Worm (Caenorhabditis elegans): ENCODE measurements around the gene pen-2.

The pen-2 gene

ce11 chrIII:11334346-11334745 lies 8.8 kb upstream of the pen-2 start:
- no peak for TF ChIP-seq F13C5.2 (tag; optimal IDR thresholded peaks at IDR 0.05)
- TF ChIP-seq sea-1 (GFP tag; conservative IDR thresholded peaks at IDR 0.05), result no peak
- no peak for TF ChIP-seq tbx-11 (GFP tag; IDR thresholded peaks at IDR 0.05)
- no peak for TF ChIP-seq tra-4 (tag; optimal IDR thresholded peaks at IDR 0.05)
- no peak for TF ChIP-seq pes-1 (GFP tag; IDR thresholded peaks at IDR 0.05)
- no peak for TF ChIP-seq flt-1 (GFP tag; IDR thresholded peaks at IDR 0.05)
- TF ChIP-seq ceh-13 (GFP tag; optimal IDR thresholded peaks at IDR 0.05), result no peak
- no peak for TF ChIP-seq aly-1 (tag; optimal IDR thresholded peaks at IDR 0.05)
- no peak for TF ChIP-seq scrt-1 (GFP tag; IDR thresholded peaks at IDR 0.05)

ce11 chrIII:11336072-11336471 lies 7.0 kb upstream of the pen-2 start:
- TF ChIP-seq ceh-13 (GFP tag; optimal IDR thresholded peaks at IDR 0.05), result no peak
- TF ChIP-seq hmg-4 (GFP tag; optimal IDR thresholded peaks at IDR 0.05), result no peak
- TF ChIP-seq tbx-11 (GFP tag; IDR thresholded peaks at IDR 0.05), result no peak
- TF ChIP-seq scrt-1 (GFP tag; IDR thresholded peaks at IDR 0.05), result no peak
- no peak for TF ChIP-seq tbx-37 (GFP tag; conservative IDR thresholded peaks at IDR 0.05)
- no peak for TF ChIP-seq ets-7 (tag; optimal IDR thresholded peaks at IDR 0.05)
- no peak for TF ChIP-seq aly-1 (tag; optimal IDR thresholded peaks at IDR 0.05)
- TF ChIP-seq ama-1 (optimal IDR thresholded peaks at IDR 0.05), result no peak
- no peak for TF ChIP-seq ceh-36 (tag; optimal IDR thresholded peaks at IDR 0.05)
- no peak for TF ChIP-seq sea-1 (GFP tag; conservative IDR thresholded peaks at IDR 0.05)
- TF ChIP-seq tra-4 (tag; optimal IDR thresholded peaks at IDR 0.05), result no peak
- TF ChIP-seq hnd-1 (tag; optimal IDR thresholded peaks at IDR 0.05), result no peak

ce11 chrIII:11337627-11338026 lies 5.5 kb upstream of the pen-2 start:
- TF ChIP-seq ceh-13 (GFP tag; optimal IDR thresholded peaks at IDR 0.05) (no peak), ets-7 (tag; optimal IDR thresholded peaks at IDR 0.05) (no peak), tra-4 (tag; optimal IDR thresholded peaks at IDR 0.05) (no peak), B0310.2 (tag; optimal IDR thresholded peaks at IDR 0.05) (no peak), ama-1 (optimal IDR thresholded peaks at IDR 0.05) (no peak), pes-1 (GFP tag; IDR thresholded peaks at IDR 0.05) (no peak), hnd-1 (tag; optimal IDR thresholded peaks at IDR 0.05) (no peak), hmbx-1 (tag; optimal IDR thresholded peaks at IDR 0.05) (no peak), tbx-37 (GFP tag; conservative IDR thresholded peaks at IDR 0.05) (no peak), sea-1 (GFP tag; conservative IDR thresholded peaks at IDR 0.05) (no peak), tbx-11 (GFP tag; IDR thresholded peaks at IDR 0.05) (no peak)

- TF ChIP-seq tra-4 (tag; optimal IDR thresholded peaks at IDR 0.05) (no peak), ets-7 (tag; optimal IDR thresholded peaks at IDR 0.05) (no peak), ceh-13 (GFP tag; optimal IDR thresholded peaks at IDR 0.05) (no peak), aly-1 (tag; optimal IDR thresholded peaks at IDR 0.05) (no peak), tbx-37 (GFP tag; conservative IDR thresholded peaks at IDR 0.05) (no peak), flt-1 (GFP tag; IDR thresholded peaks at IDR 0.05) (no peak), scrt-1 (GFP tag; IDR thresholded peaks at IDR 0.05) (no peak), B0310.2 (tag; optimal IDR thresholded peaks at IDR 0.05) (no peak), hmg-4 (GFP tag; optimal IDR thresholded peaks at IDR 0.05) (no peak), ama-1 (optimal IDR thresholded peaks at IDR 0.05) (no peak), tbx-11 (GFP tag; IDR thresholded peaks at IDR 0.05) (no peak), pes-1 (GFP tag; IDR thresholded peaks at IDR 0.05) (no peak), hnd-1 (tag; optimal IDR thresholded peaks at IDR 0.05) (no peak), ceh-36 (tag; optimal IDR thresholded peaks at IDR 0.05) (no peak), sea-1 (GFP tag; conservative IDR thresholded peaks at IDR 0.05) (no peak), hmbx-1 (tag; optimal IDR thresholded peaks at IDR 0.05) (no peak), F13C5.2 (tag; optimal IDR thresholded peaks at IDR 0.05) (no peak)
These were observed 1.7 kb upstream of the pen-2 start for ce11 chrIII:11341466-11341865.

ce11 chrIII:11344125-11344524 lies 1.0 kb downstream of the pen-2 start:
- TF ChIP-seq tbx-11 (GFP tag; IDR thresholded peaks at IDR 0.05) (no peak), sea-1 (GFP tag; conservative IDR thresholded peaks at IDR 0.05) (no peak), flt-1 (GFP tag; IDR thresholded peaks at IDR 0.05) (no peak), ama-1 (optimal IDR thresholded peaks at IDR 0.05) (no peak), pes-1 (GFP tag; IDR thresholded peaks at IDR 0.05) (no peak), hmg-4 (GFP tag; optimal IDR thresholded peaks at IDR 0.05) (no peak), scrt-1 (GFP tag; IDR thresholded peaks at IDR 0.05) (no peak), tra-4 (tag; optimal IDR thresholded peaks at IDR 0.05) (no peak), aly-1 (tag; optimal IDR thresholded peaks at IDR 0.05) (no peak)

- TF ChIP-seq flt-1 (GFP tag; IDR thresholded peaks at IDR 0.05) (no peak), hmg-4 (GFP tag; optimal IDR thresholded peaks at IDR 0.05) (no peak), ceh-36 (tag; optimal IDR thresholded peaks at IDR 0.05) (no peak), aly-1 (tag; optimal IDR thresholded peaks at IDR 0.05) (no peak), ets-7 (tag; optimal IDR thresholded peaks at IDR 0.05) (no peak), hmbx-1 (tag; optimal IDR thresholded peaks at IDR 0.05) (no peak), sea-1 (GFP tag; conservative IDR thresholded peaks at IDR 0.05) (no peak), tbx-11 (GFP tag; IDR thresholded peaks at IDR 0.05) (no peak), F13C5.2 (tag; optimal IDR thresholded peaks at IDR 0.05) (no peak), pes-1 (GFP tag; IDR thresholded peaks at IDR 0.05) (no peak), ceh-13 (GFP tag; optimal IDR thresholded peaks at IDR 0.05) (no peak), ama-1 (optimal IDR thresholded peaks at IDR 0.05) (no peak), hnd-1 (tag; optimal IDR thresholded peaks at IDR 0.05) (no peak), B0310.2 (tag; optimal IDR thresholded peaks at IDR 0.05) (no peak), tbx-37 (GFP tag; conservative IDR thresholded peaks at IDR 0.05) (no peak), tra-4 (tag; optimal IDR thresholded peaks at IDR 0.05) (no peak), scrt-1 (GFP tag; IDR thresholded peaks at IDR 0.05) (no peak)
These were observed 3.3 kb downstream of the pen-2 start, which contains the start of gene T28D6.7 for ce11 chrIII:11346383-11346782. Gene T28D6.7 (minus strand): TSS chrIII:11346483.

ce11 chrIII:11350107-11350826 lies 7.1 kb downstream of the pen-2 start:
- TF ChIP-seq B0310.2 (tag; optimal IDR thresholded peaks at IDR 0.05), result no peak

Data from whole organism, early embryonic.